Worm (Caenorhabditis elegans): ENCODE data around the gene lec-2.
A peak's percentile ranks its signal among the peaks of the same experiment; 100 is the strongest.

lec-2 gene

ce11 chrII:9974967-9975366 is 41.0 kb downstream of the lec-2 start, which contains the start of gene aakg-5 (continued):
- peak; percentile 84 for TF ChIP-seq nhr-48 (tag; optimal IDR thresholded peaks at IDR 0.05)
- TF ChIP-seq hlh-30 (tag; optimal IDR thresholded peaks at IDR 0.05; ENCODE audit: insufficient read depth), result peak; percentile 70
- no peak for TF ChIP-seq tag-97 (GFP tag; IDR thresholded peaks at IDR 0.05)
- TF ChIP-seq saeg-2 (GFP tag; IDR thresholded peaks at IDR 0.05), result no peak
- no peak for TF ChIP-seq madf-9 (GFP tag; conservative IDR thresholded peaks at IDR 0.05)
- 0 out of 4 replicates have a peak, but pooled peaks of 1 of the 2 experiments have one; percentile 9 for TF ChIP-seq madf-5 (GFP tag; IDR thresholded peaks at IDR 0.05)
- TF ChIP-seq tra-1 (GFP tag; IDR thresholded peaks at IDR 0.05), result peak; percentile 51; the same call in 1 of the 2 replicates

ce11 chrII:9974210-9974609 is 41.8 kb downstream of the lec-2 start:
- TF ChIP-seq F37D6.2 (tag; optimal IDR thresholded peaks at IDR 0.05) (no peak), aha-1 (tag) (no peak), mxl-3 (GFP tag; optimal IDR thresholded peaks at IDR 0.05) (no peak), daf-19 (GFP tag; conservative IDR thresholded peaks at IDR 0.05) (no peak), ceh-20 (GFP tag; IDR thresholded peaks at IDR 0.05) (no peak), mes-2 (tag; optimal IDR thresholded peaks at IDR 0.05; ENCODE audit: poor library complexity, severe bottlenecking) (no peak), lin-39 (tag; optimal IDR thresholded peaks at IDR 0.05) (no peak), sdz-12 (GFP tag; optimal IDR thresholded peaks at IDR 0.05) (no peak), F10B5.3 (tag; optimal IDR thresholded peaks at IDR 0.05) (no peak), fos-1 (tag; optimal IDR thresholded peaks at IDR 0.05) (no peak), nhr-41 (GFP tag; IDR thresholded peaks at IDR 0.05) (no peak), F44E2.7 (GFP tag; IDR thresholded peaks at IDR 0.05) (no peak), arid-1 (GFP tag; conservative IDR thresholded peaks at IDR 0.05) (no peak), T20F7.1 (GFP tag; optimal IDR thresholded peaks at IDR 0.05) (no peak), zip-2 (tag; optimal IDR thresholded peaks at IDR 0.05) (no peak), Y75B8A.6 (GFP tag; IDR thresholded peaks at IDR 0.05) (no peak), pqm-1 (tag; optimal IDR thresholded peaks at IDR 0.05) (peak; percentile 73), ama-1 (optimal IDR thresholded peaks at IDR 0.05) (no peak), zag-1 (tag; optimal IDR thresholded peaks at IDR 0.05) (no peak), dpl-1 (GFP tag; optimal IDR thresholded peaks at IDR 0.05) (no peak), ces-1 (GFP tag; optimal IDR thresholded peaks at IDR 0.05) (no peak), nhr-111 (GFP tag; optimal IDR thresholded peaks at IDR 0.05) (no peak), cey-2 (tag; optimal IDR thresholded peaks at IDR 0.05; ENCODE audit: borderline replicate concordance, insufficient read depth) (no peak), mxl-2 (GFP tag; conservative IDR thresholded peaks at IDR 0.05) (no peak), F26F4.8 (GFP tag; conservative IDR thresholded peaks at IDR 0.05) (no peak), nhr-237 (tag; optimal IDR thresholded peaks at IDR 0.05) (no peak), mdl-1 (tag; optimal IDR thresholded peaks at IDR 0.05) (no peak), nhr-102 (tag; optimal IDR thresholded peaks at IDR 0.05) (peak; percentile 8), lin-29 (GFP tag; IDR thresholded peaks at IDR 0.05) (no peak), php-3 (GFP tag; IDR thresholded peaks at IDR 0.05) (peak; percentile 95), zfp-3 (GFP tag; conservative IDR thresholded peaks at IDR 0.05) (no peak), ceh-32 (tag; optimal IDR thresholded peaks at IDR 0.05; ENCODE audit: poor library complexity) (no peak), zip-11 (GFP tag; IDR thresholded peaks at IDR 0.05) (no peak), nhr-76 (tag; optimal IDR thresholded peaks at IDR 0.05) (no peak), lir-3 (tag; optimal IDR thresholded peaks at IDR 0.05) (no peak), D1046.2 (GFP tag; IDR thresholded peaks at IDR 0.05) (no peak), ceh-28 (tag; optimal IDR thresholded peaks at IDR 0.05) (no peak), egl-27 (tag; optimal IDR thresholded peaks at IDR 0.05) (no peak), dve-1 (tag; optimal IDR thresholded peaks at IDR 0.05; ENCODE audit: insufficient read depth) (peak; percentile 65), ZK337.2 (GFP tag; IDR thresholded peaks at IDR 0.05) (no peak), ceh-44 (GFP tag; IDR thresholded peaks at IDR 0.05) (no peak), tag-97 (GFP tag; IDR thresholded peaks at IDR 0.05) (no peak), nhr-11 (tag; optimal IDR thresholded peaks at IDR 0.05) (no peak), spr-3 (GFP tag; optimal IDR thresholded peaks at IDR 0.05) (no peak), nhr-48 (tag; optimal IDR thresholded peaks at IDR 0.05) (peak; percentile 29)
